Worm (Caenorhabditis elegans) whole organism, L4 larva: ENCODE results near the gene Y54H5A.2.

Experiments
- R02D3.7 ChIP-seq: fragments of 150-350 bp; sonication (generic microtip); optimal IDR thresholded peaks from 3 replicates; lab custom pipeline; 2014; ENCODE audit warnings: missing biosample characterization, missing genetic modification characterization
- T20F7.1 ChIP-seq: fragments of 200-800 bp; sonication (Bioruptor generic); optimal IDR thresholded peaks from 2 replicates; lab custom pipeline; 2018; ENCODE audit warnings: mild to moderate bottlenecking, missing genetic modification characterization, missing compliant biosample characterization
- T26A8.4 ChIP-seq: fragments of 200-800 bp; sonication (Bioruptor generic); IDR thresholded peaks from 2 replicates; pipeline ENCODE4 v1.3.6; 2022; ENCODE audit warnings: missing genetic modification characterization, missing compliant biosample characterization
- Y105C5A.15 ChIP-seq: fragments of 200-800 bp; sonication (Bioruptor generic); IDR thresholded peaks from 2 replicates; pipeline ENCODE4 v1.3.6; 2022; ENCODE audit warnings: missing genetic modification characterization, missing compliant biosample characterization
- Y48G9A.11 ChIP-seq: fragments of 200-800 bp; sonication (Bioruptor generic); IDR thresholded peaks from 2 replicates; pipeline ENCODE4 v1.3.6; 2022; ENCODE audit warnings: missing genetic modification reagents, missing genetic modification characterization, missing compliant biosample characterization
- Y75B8A.6 ChIP-seq: fragments of 200-800 bp; sonication (Bioruptor generic); IDR thresholded peaks from 2 replicates; pipeline ENCODE4 v1.3.6; 2022; ENCODE audit warnings: missing genetic modification reagents, missing genetic modification characterization, missing compliant biosample characterization
- ZK337.2 ChIP-seq: fragments of 200-800 bp; sonication (Bioruptor generic); IDR thresholded peaks from 2 replicates; pipeline ENCODE4 v1.3.6; 2022; ENCODE audit warnings: missing genetic modification reagents, missing genetic modification characterization, missing compliant biosample characterization
- aly-2 ChIP-seq: sonication (generic microtip); optimal IDR thresholded peaks from 2 replicates; lab custom pipeline; 2018; ENCODE audit warnings: missing biosample characterization, missing genetic modification characterization
- ama-1 ChIP-seq: fragments of 150-350 bp; optimal IDR thresholded peaks from 2 replicates; lab custom pipeline; 2014; ENCODE audit warnings: inconsistent platforms, mixed read lengths
- arid-1 ChIP-seq: fragments of 200-800 bp; sonication (Bioruptor generic); conservative IDR thresholded peaks from 2 replicates; pipeline ENCODE4 v1.3.6; 2022; ENCODE audit warnings: missing genetic modification reagents, missing genetic modification characterization, missing compliant biosample characterization
- ceh-62 ChIP-seq: sonication (generic microtip); optimal IDR thresholded peaks from 2 replicates; lab custom pipeline; 2017; ENCODE audit warnings: missing biosample characterization, missing genetic modification characterization
- cey-2 ChIP-seq: sonication (generic microtip); optimal IDR thresholded peaks from 3 replicates; lab custom pipeline; 2017; ENCODE audit warnings: missing genetic modification characterization, mild to moderate bottlenecking, missing compliant biosample characterization, antibody characterized with exemption, borderline replicate concordance; ENCODE audit not compliant: insufficient read depth
- daf-12 ChIP-seq: fragments of 150-350 bp; optimal IDR thresholded peaks from 2 replicates; lab custom pipeline; 2014; ENCODE audit warnings: missing biosample characterization, missing genetic modification reagents, missing genetic modification characterization
- daf-16 ChIP-seq, 3 experiments: sonication (generic microtip); optimal IDR thresholded peaks; 2 replicates each; lab custom pipeline; 2016 to 2017; ENCODE audit warnings: missing genetic modification characterization in 3 of 3, missing genetic modification reagents in 3 of 3, mild to moderate bottlenecking in 2 of 3, missing compliant biosample characterization in 2 of 3, missing biosample characterization in 1 of 3, moderate library complexity in 1 of 3
- dmd-6 ChIP-seq: fragments of 200-800 bp; sonication (Bioruptor generic); IDR thresholded peaks from 2 replicates; pipeline ENCODE4 v1.3.6; 2022; ENCODE audit warnings: missing genetic modification reagents, missing genetic modification characterization, missing compliant biosample characterization
- dmd-8 ChIP-seq: fragments of 200-800 bp; sonication (Bioruptor generic); IDR thresholded peaks from 2 replicates; pipeline ENCODE4 v1.3.6; 2022; ENCODE audit warnings: missing genetic modification characterization, missing compliant biosample characterization
- dve-1 ChIP-seq: sonication (generic microtip); optimal IDR thresholded peaks from 2 replicates; lab custom pipeline; 2017; ENCODE audit warnings: antibody characterized with exemption, mild to moderate bottlenecking, missing genetic modification characterization, missing compliant biosample characterization; ENCODE audit not compliant: insufficient read depth
- egl-43 ChIP-seq: fragments of 200-800 bp; sonication (Bioruptor generic); IDR thresholded peaks from 2 replicates; pipeline ENCODE4 v1.3.6; 2022; ENCODE audit warnings: missing genetic modification reagents, missing genetic modification characterization, missing compliant biosample characterization
- hif-1 ChIP-seq, 2 experiments: sonication (generic microtip); optimal IDR thresholded peaks; 2 replicates each; lab custom pipeline; 2016 to 2017; ENCODE audit warnings: missing compliant biosample characterization in 2 of 2, missing genetic modification characterization in 2 of 2, missing genetic modification reagents in 2 of 2, missing genotype in 2 of 2, mild to moderate bottlenecking in 1 of 2
- jun-1 ChIP-seq: fragments of 150-350 bp; optimal IDR thresholded peaks from 2 replicates; lab custom pipeline; 2014; ENCODE audit warnings: missing biosample characterization, missing genetic modification reagents, missing genetic modification characterization
- lin-1 ChIP-seq: fragments of 200-800 bp; sonication (Bioruptor generic); IDR thresholded peaks from 2 replicates; pipeline ENCODE4 v1.3.6; 2022; ENCODE audit warnings: missing genetic modification reagents, missing genetic modification characterization, missing compliant biosample characterization
- lin-13 ChIP-seq: fragments of 150-350 bp; optimal IDR thresholded peaks from 2 replicates; lab custom pipeline; 2014; ENCODE audit warnings: missing biosample characterization, missing genetic modification reagents, missing genetic modification characterization
- lin-38 ChIP-seq: fragments of 200-800 bp; sonication (Bioruptor generic); IDR thresholded peaks from 2 replicates; pipeline ENCODE4 v1.3.6; 2022; ENCODE audit warnings: missing genetic modification reagents, missing genetic modification characterization, missing compliant biosample characterization
- lir-3 ChIP-seq: sonication (generic microtip); optimal IDR thresholded peaks from 2 replicates; lab custom pipeline; 2016; ENCODE audit warnings: mild to moderate bottlenecking, missing genetic modification characterization, missing compliant biosample characterization
- mdl-1 ChIP-seq, 2 experiments: fragments of 150-350 bp in 1 of 2; sonication (generic microtip) in 1 of 2; optimal IDR thresholded peaks; 2 replicates each; lab custom pipeline; 2014 to 2017; ENCODE audit warnings: missing biosample characterization in 2 of 2, missing genetic modification characterization in 2 of 2
- mdt-29 ChIP-seq: fragments of 200-800 bp; sonication (Bioruptor generic); IDR thresholded peaks from 2 replicates; pipeline ENCODE4 v1.3.6; 2022; ENCODE audit warnings: missing genetic modification reagents, missing genetic modification characterization, missing compliant biosample characterization
- mxl-3 ChIP-seq: fragments of 200-800 bp; sonication (Bioruptor generic); optimal IDR thresholded peaks from 2 replicates; lab custom pipeline; 2018; ENCODE audit warnings: mild to moderate bottlenecking, missing genetic modification characterization, missing compliant biosample characterization
- nhr-10 ChIP-seq: fragments of 150-350 bp; optimal IDR thresholded peaks from 2 replicates; lab custom pipeline; 2014; ENCODE audit warnings: missing biosample characterization, missing genetic modification characterization
- nhr-102 ChIP-seq: sonication (generic microtip); optimal IDR thresholded peaks from 2 replicates; lab custom pipeline; 2016; ENCODE audit warnings: mild to moderate bottlenecking, missing genetic modification characterization, moderate library complexity, missing compliant biosample characterization
- nhr-111 ChIP-seq: fragments of 200-800 bp; sonication (Bioruptor generic); optimal IDR thresholded peaks from 2 replicates; lab custom pipeline; 2018; ENCODE audit warnings: mild to moderate bottlenecking, missing genetic modification characterization, missing compliant biosample characterization
- nhr-28 ChIP-seq: fragments of 150-350 bp; optimal IDR thresholded peaks from 2 replicates; lab custom pipeline; 2014; ENCODE audit warnings: missing biosample characterization, missing genetic modification characterization
- nhr-41 ChIP-seq: fragments of 200-800 bp; sonication (Bioruptor generic); IDR thresholded peaks from 2 replicates; pipeline ENCODE4 v1.3.6; 2022; ENCODE audit warnings: missing genetic modification reagents, missing genetic modification characterization, missing compliant biosample characterization
- nhr-42 ChIP-seq: fragments of 200-800 bp; sonication (Bioruptor generic); IDR thresholded peaks from 2 replicates; pipeline ENCODE4 v1.3.6; 2022; ENCODE audit warnings: missing genetic modification characterization, missing compliant biosample characterization
- nhr-48 ChIP-seq: sonication (generic microtip); optimal IDR thresholded peaks from 2 replicates; lab custom pipeline; 2016; ENCODE audit warnings: mild to moderate bottlenecking, missing genetic modification characterization, missing compliant biosample characterization
- nhr-6 ChIP-seq: fragments of 150-350 bp; optimal IDR thresholded peaks from 2 replicates; lab custom pipeline; 2014; ENCODE audit warnings: missing biosample characterization, missing genetic modification characterization
- nhr-76 ChIP-seq: fragments of 150-350 bp; optimal IDR thresholded peaks from 2 replicates; lab custom pipeline; 2014; ENCODE audit warnings: missing biosample characterization, missing genetic modification characterization
- pha-4 ChIP-seq, 2 experiments: fragments of 150-350 bp in 1 of 2; fragments of 200-800 bp in 1 of 2; sonication (Bioruptor generic) in 1 of 2; IDR thresholded peaks in 1 of 2; optimal IDR thresholded peaks in 1 of 2; 2 replicates each; pipeline versions ENCODE4 v1.3.6 to Lab custom; 2014 to 2022; ENCODE audit warnings: missing genetic modification characterization in 2 of 2, missing genetic modification reagents in 2 of 2, missing biosample characterization in 1 of 2, missing compliant biosample characterization in 1 of 2
- sdz-12 ChIP-seq: fragments of 200-800 bp; sonication (Bioruptor generic); optimal IDR thresholded peaks from 2 replicates; lab custom pipeline; 2018; ENCODE audit warnings: mild to moderate bottlenecking, missing genetic modification characterization, missing compliant biosample characterization
- set-16 ChIP-seq: fragments of 200-800 bp; sonication (Bioruptor generic); IDR thresholded peaks from 2 replicates; pipeline ENCODE4 v1.3.6; 2022; ENCODE audit warnings: missing genetic modification reagents, missing genetic modification characterization, missing compliant biosample characterization
- spr-1 ChIP-seq: sonication (generic microtip); optimal IDR thresholded peaks from 2 replicates; lab custom pipeline; 2016; ENCODE audit warnings: mild to moderate bottlenecking, missing genetic modification characterization, missing compliant biosample characterization
- spr-3 ChIP-seq: fragments of 200-800 bp; sonication (Bioruptor generic); optimal IDR thresholded peaks from 2 replicates; lab custom pipeline; 2018; ENCODE audit warnings: mild to moderate bottlenecking, missing genetic modification characterization, missing compliant biosample characterization
- tag-97 ChIP-seq: fragments of 200-800 bp; sonication (Bioruptor generic); IDR thresholded peaks from 2 replicates; pipeline ENCODE4 v1.3.6; 2022; ENCODE audit warnings: missing genetic modification characterization, missing compliant biosample characterization
- tra-1 ChIP-seq: fragments of 200-800 bp; sonication (Bioruptor generic); IDR thresholded peaks from 2 replicates; pipeline ENCODE4 v1.3.6; 2022; ENCODE audit warnings: missing genetic modification reagents, missing genetic modification characterization, missing compliant biosample characterization
- unc-39 ChIP-seq: sonication (generic microtip); optimal IDR thresholded peaks from 2 replicates; lab custom pipeline; 2017; ENCODE audit warnings: missing biosample characterization, missing genetic modification characterization
- vab-7 ChIP-seq: fragments of 200-800 bp; sonication (Bioruptor generic); IDR thresholded peaks from 2 replicates; pipeline ENCODE4 v1.3.6; 2022; ENCODE audit warnings: missing genetic modification reagents, missing genetic modification characterization, missing compliant biosample characterization
- zag-1 ChIP-seq: fragments of 150-350 bp; optimal IDR thresholded peaks from 2 replicates; lab custom pipeline; 2014; ENCODE audit warnings: missing biosample characterization, missing genetic modification characterization
- zfp-2 ChIP-seq: sonication (generic microtip); optimal IDR thresholded peaks from 2 replicates; lab custom pipeline; 2016; ENCODE audit warnings: mild to moderate bottlenecking, missing genetic modification characterization, missing compliant biosample characterization
- zfp-3 ChIP-seq: fragments of 200-800 bp; sonication (Bioruptor generic); conservative IDR thresholded peaks from 2 replicates; pipeline ENCODE4 v1.3.6; 2022; ENCODE audit warnings: missing genetic modification reagents, missing genetic modification characterization, missing compliant biosample characterization
- zip-2 ChIP-seq: fragments of 150-350 bp; optimal IDR thresholded peaks from 2 replicates; lab custom pipeline; 2014; ENCODE audit warnings: missing biosample characterization, missing genetic modification characterization

Gene Y54H5A.2

ce11 chrIII:5196298-5197045 is 47.1 kb upstream of the Y54H5A.2 start (continued):
- TF ChIP-seq Y75B8A.6 (GFP tag; lab: Robert Waterston, UW) (no peak; the same call in 1 of the 2 replicates), cey-2 (tag; lab: Kevin White, UChicago) (no peak), tra-1 (GFP tag; lab: Robert Waterston, UW) (no peak), pha-4 (GFP tag; IDR thresholded peaks at IDR 0.05; lab: Robert Waterston, UW) (no peak; the same call in none of the 2 replicates), pha-4 (tag; optimal IDR thresholded peaks at IDR 0.05; lab: Kevin White, UChicago) (no peak), zag-1 (tag; lab: Kevin White, UChicago) (no peak), T26A8.4 (GFP tag; lab: Robert Waterston, UW) (peak; percentile 71), lin-38 (GFP tag; lab: Robert Waterston, UW) (peak; percentile 80), jun-1 (tag; lab: Kevin White, UChicago) (no peak), nhr-28 (no peak), daf-12 (no peak), ZK337.2 (no peak), set-16 (GFP tag; lab: Robert Waterston, UW) (no peak), mdt-29 (GFP tag; lab: Robert Waterston, UW) (no peak; the same call in 1 of the 2 replicates), ama-1 (lab: Kevin White, UChicago) (peak; percentile 55), dmd-8 (no peak), vab-7 (no peak), zfp-2 (no peak), daf-16 (GFP tag; optimal IDR thresholded peaks at IDR 0.05; lab: Kevin White, UChicago) (no peak), daf-16 (tag; optimal IDR thresholded peaks at IDR 0.05; lab: Kevin White, UChicago) (peak; percentile 54), unc-39 (tag; lab: Kevin White, UChicago) (no peak), tag-97 (no peak), arid-1 (no peak), mxl-3 (GFP tag; lab: Kevin White, UChicago) (no peak), nhr-76 (tag; lab: Kevin White, UChicago) (no peak), nhr-41 (no peak), nhr-102 (peak; percentile 83), Y105C5A.15 (no peak), hif-1 (tag; optimal IDR thresholded peaks at IDR 0.05; lab: Kevin White, UChicago) (no peak), lin-13 (GFP tag; lab: Kevin White, UChicago) (peak; percentile 54), aly-2 (tag; lab: Kevin White, UChicago) (no peak), dve-1 (peak; percentile 61), mdl-1 (tag; optimal IDR thresholded peaks at IDR 0.05; lab: Kevin White, UChicago) (no peak), sdz-12 (GFP tag; lab: Kevin White, UChicago) (no peak), zfp-3 (GFP tag; lab: Robert Waterston, UW) (peak; percentile 90), zip-2 (tag; lab: Kevin White, UChicago) (no peak), nhr-48 (tag; lab: Kevin White, UChicago) (peak; percentile 61), spr-1 (tag; lab: Kevin White, UChicago) (no peak), nhr-111 (no peak), nhr-6 (peak; percentile 38), R02D3.7 (tag; lab: Kevin White, UChicago) (no peak), nhr-42 (0 out of 2 replicates have a peak, but pooled peaks have one; percentile 4), spr-3 (GFP tag; lab: Kevin White, UChicago) (no peak), dmd-6 (peak; percentile 57), Y48G9A.11 (GFP tag; lab: Robert Waterston, UW) (0 out of 2 replicates have a peak, but pooled peaks have one; percentile 30), lir-3 (tag; lab: Kevin White, UChicago) (no peak), egl-43 (0 out of 2 replicates have a peak, but pooled peaks have one; percentile 7), lin-1 (no peak; the same call in 1 of the 2 replicates), nhr-10 (no peak), ceh-62 (tag; lab: Kevin White, UChicago) (no peak), T20F7.1 (peak; percentile 7)
